Fruit fly (Drosophila melanogaster) ovary, adult (tissue): ENCODE measurements around the gene CG15386.

Source experiments
- CG17801 ChIP-seq: fragments of 200-800 bp; optimal IDR thresholded peaks from 2 replicates; lab custom pipeline; 2019; ENCODE audit warnings: missing biosample characterization, mild to moderate bottlenecking, missing genetic modification characterization, moderate library complexity; ENCODE audit not compliant: partially characterized antibody

The CG15386 gene

DNA sequence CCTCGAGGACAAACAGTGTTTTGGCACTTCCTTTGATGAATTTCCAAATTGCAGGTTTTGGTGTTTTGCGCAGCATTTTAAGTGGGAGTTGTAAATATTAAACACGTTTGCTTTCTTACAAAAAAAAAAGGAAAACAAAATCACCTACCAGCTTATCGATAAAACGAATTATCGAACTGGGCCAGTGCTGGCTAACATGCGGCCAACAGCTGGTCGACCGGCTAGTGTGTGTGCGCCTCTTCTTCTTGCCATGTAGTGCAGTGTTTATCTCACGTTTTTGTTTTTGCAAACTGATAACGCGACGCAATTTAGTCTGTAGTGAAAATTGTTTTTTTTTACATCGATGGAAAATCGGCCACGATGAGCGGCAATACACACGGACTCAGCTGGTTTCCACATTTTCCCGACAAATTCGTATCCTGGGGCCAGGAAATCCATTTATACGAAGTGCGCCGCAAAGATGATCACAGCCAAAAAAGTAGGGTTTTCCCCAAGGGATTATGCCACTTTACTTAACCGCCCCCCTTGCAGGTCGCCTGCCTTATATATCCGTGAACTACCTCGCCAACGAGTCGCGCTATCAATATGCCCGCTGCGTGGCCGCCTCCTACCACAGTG, at the start of gene CG15386, which contains the start of the genes CG42371 and mio:
TSS of gene CG15386 (minus strand) at position 180 of the 618 bp plus-strand sequence.
TSS of gene CG42371 (minus strand) at position 180 of the 618 bp plus-strand sequence.
TSS of gene mio (plus strand) at position 224 of the 618 bp plus-strand sequence.
- peak; percentile 60 for TF ChIP-seq CG17801

DNA sequence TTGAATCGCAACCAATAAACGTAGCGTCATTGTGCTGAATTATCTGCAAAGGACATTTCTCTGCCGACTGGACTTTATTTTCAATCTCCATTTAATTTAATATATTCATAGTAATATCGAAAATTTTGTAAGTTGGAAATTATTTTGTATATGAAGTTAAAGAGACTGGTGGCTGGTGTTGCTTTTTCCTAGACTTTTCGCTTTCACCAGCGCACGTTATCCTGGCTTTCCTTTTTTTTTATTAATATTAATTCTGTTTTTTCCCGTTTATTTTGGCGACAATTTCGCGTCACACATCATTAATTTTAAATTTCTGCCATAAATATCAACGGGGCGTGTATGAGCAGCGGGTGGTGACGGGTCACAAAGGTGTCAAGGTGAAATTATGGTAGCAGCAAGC, 48.2 kb upstream of the CG15386 start, which contains the start of gene CG34049:
TSS of gene CG34049 (minus strand) at position 101 of the 400 bp plus-strand sequence.
- no peak for TF ChIP-seq CG17801

DNA sequence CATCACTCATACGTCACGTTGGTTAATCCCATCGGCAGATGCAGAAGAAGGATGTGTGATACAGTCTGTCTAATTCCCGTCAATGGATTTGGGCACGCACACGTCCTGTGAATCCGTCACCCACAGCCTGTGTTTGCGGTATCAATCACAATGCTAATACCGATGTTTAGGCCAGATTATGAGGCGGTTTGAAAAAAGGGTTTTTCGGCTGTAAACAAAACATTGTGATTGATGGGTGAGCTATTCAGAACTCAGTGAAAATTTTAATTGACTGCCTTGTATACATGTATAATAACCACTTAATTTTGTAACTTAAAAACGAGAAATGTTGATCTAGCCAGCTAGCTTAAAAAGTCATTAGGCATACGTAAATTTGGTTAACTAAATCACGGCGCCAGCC, 46.1 kb upstream of the CG15386 start, which contains the start of gene CG4270:
TSS of gene CG4270 (plus strand) at position 301 of the 400 bp plus-strand sequence.
- TF ChIP-seq CG17801: no peak

DNA sequence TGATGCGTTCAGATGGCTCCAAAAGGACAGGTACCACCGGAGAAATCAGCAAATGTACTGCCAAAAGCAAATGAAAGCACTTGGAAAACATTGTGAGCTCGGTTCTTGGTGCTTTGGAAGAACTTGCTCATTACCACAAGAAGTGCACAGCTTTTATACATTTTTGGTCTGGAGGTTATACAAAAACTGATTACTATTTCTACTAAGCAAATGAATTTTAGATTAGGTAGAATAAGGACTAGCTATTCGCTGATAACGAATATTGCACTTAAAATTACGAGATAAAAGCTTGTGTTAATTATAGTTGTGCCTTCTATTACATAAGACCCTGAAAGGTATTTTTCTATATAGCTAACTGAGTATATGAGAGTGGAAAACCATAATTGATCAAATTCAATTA, 37.9 kb upstream of the CG15386 start, which contains the start of gene Send1:
TSS of gene Send1 (minus strand) at position 101 of the 400 bp plus-strand sequence.
- TF ChIP-seq CG17801: no peak

DNA sequence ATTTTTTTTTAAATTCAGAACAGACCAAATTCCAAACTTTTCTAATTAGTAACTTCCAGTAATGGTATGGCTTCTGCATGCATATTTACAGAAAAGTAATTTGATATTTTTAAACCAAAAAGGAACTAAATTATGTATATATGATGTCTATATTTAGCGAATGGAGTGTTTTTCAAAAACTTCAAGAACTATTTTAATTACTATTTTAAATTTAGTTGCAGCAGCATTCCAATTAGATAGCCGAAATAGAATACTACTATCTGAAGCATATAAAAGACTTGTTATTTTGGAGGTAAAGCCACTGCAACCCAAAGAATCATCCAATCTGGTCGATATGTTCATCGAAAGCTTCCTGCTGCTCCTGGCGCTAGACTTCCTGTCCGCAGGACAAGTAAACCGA, 35.7 kb upstream of the CG15386 start, which contains the start of gene CG17234:
TSS of gene CG17234 (plus strand) at position 301 of the 400 bp plus-strand sequence.
- no peak for TF ChIP-seq CG17801

DNA sequence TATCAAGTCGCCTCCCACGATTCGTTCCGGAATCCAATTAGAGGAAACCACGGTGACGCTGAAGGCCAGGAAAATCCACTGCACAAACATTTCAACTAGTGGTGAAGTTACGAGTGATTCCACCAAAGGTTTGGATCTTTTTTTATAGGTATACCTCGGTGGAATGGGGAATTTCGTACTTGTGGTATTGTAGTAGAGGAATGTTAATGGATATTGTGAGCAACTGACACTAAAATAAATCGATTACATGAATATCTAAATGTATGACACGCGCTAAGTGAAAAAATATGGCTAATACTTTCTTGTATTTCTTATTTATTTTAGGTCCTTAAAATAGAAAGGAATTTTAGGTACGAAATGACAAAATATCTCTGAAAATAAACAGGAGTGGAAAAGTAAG, 35.2 kb upstream of the CG15386 start, which contains the start of gene CG17239:
TSS of gene CG17239 (minus strand) at position 101 of the 400 bp plus-strand sequence.
- no peak for TF ChIP-seq CG17801

DNA sequence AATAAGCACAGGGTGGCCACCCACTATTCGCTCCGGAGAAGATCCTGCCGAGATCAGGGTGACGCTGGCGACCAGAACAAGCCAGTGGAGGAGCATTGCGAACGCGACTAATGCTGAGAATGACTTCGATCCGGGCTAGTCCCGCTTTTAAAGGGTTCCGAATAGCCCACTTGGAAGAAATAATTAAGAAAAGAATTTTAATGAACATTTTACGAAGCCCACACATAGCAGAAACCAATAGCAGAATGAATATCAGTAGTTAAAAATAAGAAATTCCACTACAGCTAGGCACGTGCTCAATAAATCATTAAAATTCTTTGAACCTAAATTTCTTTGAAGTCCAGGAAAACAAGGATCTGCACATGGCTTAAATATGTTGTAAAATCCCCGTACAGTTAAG, 34.1 kb upstream of the CG15386 start, which contains the start of gene Ser12:
TSS of gene Ser12 (minus strand) at position 101 of the 400 bp plus-strand sequence.
- TF ChIP-seq CG17801: no peak

DNA sequence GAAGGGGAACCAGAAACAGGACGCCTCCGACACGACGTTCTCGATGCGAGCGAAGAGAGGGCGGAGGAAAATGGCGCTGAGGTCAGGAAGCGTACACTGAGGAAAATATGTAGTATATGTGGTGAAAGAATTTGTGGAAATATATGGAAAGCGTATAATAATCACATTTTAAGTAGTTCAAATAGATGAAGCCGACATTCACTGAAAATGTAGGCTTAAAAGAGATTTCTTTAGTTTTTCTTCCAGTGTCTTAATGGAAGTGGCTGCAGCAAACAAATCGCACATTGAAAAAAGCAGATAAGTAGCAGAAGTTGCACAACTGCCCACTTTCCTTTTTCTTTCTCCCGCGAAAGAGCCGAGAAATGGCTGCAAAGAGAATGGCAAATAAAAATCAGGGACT, 32.5 kb upstream of the CG15386 start:
- no peak for TF ChIP-seq CG17801

DNA sequence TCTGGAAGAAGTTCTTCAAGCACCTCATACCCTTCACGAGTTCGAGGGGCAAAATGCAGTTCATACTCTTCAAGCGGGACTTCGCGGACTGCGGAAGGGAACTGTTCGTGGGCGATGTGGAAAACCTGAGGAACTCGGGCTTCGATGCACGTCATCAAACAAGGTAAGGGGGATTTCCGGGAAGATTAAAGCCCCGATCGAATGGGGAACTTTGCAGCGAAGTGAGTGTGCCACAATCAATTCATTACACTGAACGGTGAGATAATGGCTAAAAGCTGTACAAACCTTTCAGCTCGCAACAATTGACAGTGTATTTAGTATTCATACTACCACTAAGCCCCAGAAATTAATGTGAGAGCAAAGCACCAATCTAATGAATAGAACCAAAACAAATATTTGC, 25.7 kb upstream of the CG15386 start:
- no peak for TF ChIP-seq CG17801

DNA sequence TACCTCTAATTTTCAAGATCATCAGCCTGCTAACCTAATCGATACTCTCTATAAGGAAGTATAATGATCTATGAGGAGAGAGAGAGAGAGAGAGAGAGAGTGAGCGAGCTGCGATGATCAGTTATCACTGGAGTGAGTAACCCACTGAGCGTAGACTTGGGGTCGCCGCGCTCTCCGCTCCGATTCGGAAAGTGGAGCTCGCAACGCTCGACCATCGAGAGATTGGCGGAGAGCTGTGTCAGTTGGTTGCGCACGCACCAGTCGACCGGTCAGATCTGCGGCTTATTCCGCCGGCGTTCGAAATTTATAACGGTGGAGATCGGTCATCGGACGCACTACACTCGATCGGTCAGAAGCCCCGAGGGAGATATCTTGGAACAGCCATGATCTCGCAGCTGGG, 25.1 kb upstream of the CG15386 start, which contains the start of gene CG4267:
TSS of gene CG4267 (plus strand) at position 240 of the 400 bp plus-strand sequence.
- peak; percentile 15 for TF ChIP-seq CG17801

DNA sequence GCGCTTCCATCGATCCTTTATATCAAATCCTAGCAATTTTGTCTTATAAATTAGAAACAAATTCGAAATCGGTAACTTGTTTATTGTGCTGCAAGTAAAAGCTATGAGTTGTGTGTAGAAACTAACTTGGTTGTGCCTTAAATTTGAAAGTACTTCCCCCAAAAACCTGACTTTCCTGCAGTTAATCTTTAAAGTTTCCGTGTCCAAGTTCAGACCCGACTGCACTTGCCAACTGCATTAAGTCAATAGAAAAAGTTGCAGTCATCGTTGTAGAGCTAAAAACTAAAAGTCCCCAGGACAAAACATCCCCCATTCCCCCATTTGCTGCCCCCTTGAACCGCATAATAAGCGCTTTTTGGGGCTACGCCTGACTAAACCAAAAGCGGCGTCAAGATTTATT, 23.4 kb upstream of the CG15386 start, which contains the start of gene Tengl1:
TSS of gene Tengl1 (minus strand) at position 101 of the 400 bp plus-strand sequence.
- TF ChIP-seq CG17801: no peak

DNA sequence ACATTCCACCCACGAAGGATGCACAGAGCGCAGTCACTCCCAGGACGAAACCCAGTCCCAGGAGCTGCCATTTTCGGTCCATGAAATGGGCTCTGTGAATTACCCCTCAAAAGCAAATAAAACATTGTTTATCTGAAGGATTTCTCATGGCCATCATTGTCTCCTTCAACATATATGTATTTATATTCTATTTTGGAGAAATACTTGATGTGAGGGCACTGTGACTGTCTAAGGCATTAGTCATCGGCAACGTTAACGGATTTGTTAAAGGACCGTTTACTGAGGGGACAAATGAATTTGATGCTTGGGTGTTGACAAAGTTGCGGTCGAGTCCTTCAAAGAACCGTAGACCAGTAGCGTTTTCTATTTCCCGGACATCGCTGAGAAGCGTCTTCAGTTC, 22.2 kb upstream of the CG15386 start, which contains the start of gene Tengl2:
TSS of gene Tengl2 (minus strand) at position 101 of the 400 bp plus-strand sequence.
- TF ChIP-seq CG17801: no peak

DNA sequence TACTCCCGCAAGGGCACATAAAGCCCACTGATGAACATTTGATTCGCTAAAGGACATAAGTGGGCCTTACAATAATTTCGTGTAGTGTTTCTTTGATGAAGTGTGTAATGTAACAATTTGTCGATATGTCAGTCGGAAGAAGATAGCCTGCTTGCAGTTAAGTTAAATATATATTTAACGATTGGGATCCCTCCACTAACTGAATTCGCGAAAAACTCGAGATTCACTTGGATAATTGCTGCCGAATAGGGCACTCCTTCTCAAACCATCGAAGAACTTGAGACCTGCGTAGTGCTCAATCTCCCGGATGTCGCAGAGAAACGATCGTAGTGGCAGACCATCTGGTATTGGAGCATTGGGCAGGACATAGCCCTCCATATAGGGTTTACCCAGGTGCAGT, 21.1 kb upstream of the CG15386 start, which contains the start of gene Tengl3:
TSS of gene Tengl3 (minus strand) at position 101 of the 400 bp plus-strand sequence.
- no peak for TF ChIP-seq CG17801

DNA sequence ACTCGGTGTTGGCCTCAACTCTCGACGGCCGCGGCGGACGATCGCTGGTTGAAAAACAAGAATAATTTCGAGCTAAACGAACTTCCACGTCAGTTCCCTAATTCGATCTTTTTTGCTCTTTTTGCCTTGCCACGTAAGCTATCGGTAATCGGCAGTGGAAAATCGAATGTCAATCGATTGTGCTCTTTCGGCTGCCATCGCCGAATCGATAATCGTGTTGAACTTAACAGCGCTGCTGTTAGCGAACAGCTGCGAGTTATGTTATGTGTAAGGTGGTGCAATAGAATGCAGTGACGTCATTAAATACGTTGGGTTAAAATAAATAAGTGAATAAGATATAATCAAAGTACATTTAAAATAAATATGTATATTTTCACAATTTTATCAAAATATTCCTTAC, 19.7 kb upstream of the CG15386 start, which contains the start of gene Sec24CD:
TSS of gene Sec24CD (minus strand) at position 123 of the 400 bp plus-strand sequence.
- TF ChIP-seq CG17801: peak; percentile 77

DNA sequence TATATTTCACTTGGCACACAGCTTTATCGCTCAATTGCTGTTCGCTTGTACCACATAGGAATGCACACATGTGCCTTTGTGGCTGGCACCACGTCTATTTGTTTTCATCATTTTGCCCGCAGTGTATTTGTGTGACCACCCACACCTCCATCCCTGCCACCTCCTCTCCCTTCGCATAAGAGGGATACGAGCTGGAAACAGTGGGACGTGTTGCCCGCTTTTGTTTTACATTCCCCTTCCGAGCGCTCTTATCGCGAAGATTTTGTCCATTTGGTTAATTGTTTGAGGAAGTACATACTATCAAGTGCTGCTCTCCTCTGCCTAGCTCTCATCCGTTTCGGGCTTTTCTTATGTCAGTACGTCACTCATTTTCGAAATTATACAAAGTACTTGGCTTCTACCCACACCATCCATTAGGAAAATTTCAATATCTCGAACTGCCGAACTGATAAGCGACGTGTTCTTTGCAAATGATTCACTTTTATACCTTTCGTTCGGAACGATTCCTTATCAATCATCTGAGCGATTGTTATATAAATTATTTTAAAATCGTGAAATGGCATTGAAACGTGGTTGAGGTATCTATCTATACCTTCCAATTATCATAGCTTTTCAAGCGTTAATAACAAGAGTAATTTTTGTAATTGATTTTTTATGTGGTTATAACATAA, 11.3 kb upstream of the CG15386 start:
- no peak for TF ChIP-seq CG17801

DNA sequence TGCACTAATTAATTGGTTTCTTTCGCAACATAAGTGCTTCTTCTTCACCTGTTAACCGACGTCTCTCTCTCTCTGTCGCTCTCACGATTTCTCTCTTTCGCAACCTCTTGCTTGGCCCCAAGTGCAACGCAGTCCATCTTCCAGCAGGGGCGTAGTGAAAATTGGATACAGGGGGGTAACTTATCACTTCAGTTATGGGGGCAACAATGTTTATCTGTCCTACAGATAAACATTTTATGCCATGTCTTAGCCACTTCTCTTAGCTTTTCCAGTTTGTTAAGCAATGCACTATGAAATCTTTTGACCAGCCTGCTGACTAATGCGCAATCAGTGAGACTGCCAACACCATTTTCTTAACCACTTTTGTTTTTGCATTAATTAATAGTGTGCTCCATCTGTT, 10.3 kb upstream of the CG15386 start:
- TF ChIP-seq CG17801: peak; percentile 35
